Fruit fly (Drosophila melanogaster): Measurements from ENCODE around the gene CG31952.

The CG31952 gene

dm6 chr2L:3416527-3417304, at the start of gene CG31952:
TSS of gene CG31952 (plus strand) at chr2L:3416693.
- no peak for TF ChIP-seq Dll (optimal IDR thresholded peaks at IDR 0.05)
- no peak for TF ChIP-seq CG8478 (optimal IDR thresholded peaks at IDR 0.05)
- no peak for TF ChIP-seq usp (GFP tag; optimal IDR thresholded peaks at IDR 0.05)
- no peak for TF ChIP-seq EcR (GFP tag; optimal IDR thresholded peaks at IDR 0.05)
- TF ChIP-seq psq (optimal IDR thresholded peaks at IDR 0.05) = no peak
- no peak for TF ChIP-seq pan (optimal IDR thresholded peaks at IDR 0.05)

- TF ChIP-seq pan (optimal IDR thresholded peaks at IDR 0.05) (no peak), usp (GFP tag; optimal IDR thresholded peaks at IDR 0.05) (no peak)
Measured at dm6 chr2L:3368425-3368824, 48.1 kb upstream of the CG31952 start.

dm6 chr2L:3369083-3369653, 47.3 kb upstream of the CG31952 start:
- TF ChIP-seq usp (GFP tag; optimal IDR thresholded peaks at IDR 0.05) (no peak), psq (optimal IDR thresholded peaks at IDR 0.05) (no peak), EcR (GFP tag; optimal IDR thresholded peaks at IDR 0.05) (no peak), CG8478 (optimal IDR thresholded peaks at IDR 0.05) (no peak), pan (optimal IDR thresholded peaks at IDR 0.05) (no peak)

- TF ChIP-seq CG8478 (optimal IDR thresholded peaks at IDR 0.05) (no peak), psq (optimal IDR thresholded peaks at IDR 0.05) (no peak), pan (optimal IDR thresholded peaks at IDR 0.05) (no peak), usp (GFP tag; optimal IDR thresholded peaks at IDR 0.05) (no peak), Dll (optimal IDR thresholded peaks at IDR 0.05) (no peak), EcR (GFP tag; optimal IDR thresholded peaks at IDR 0.05) (no peak)
Measured at dm6 chr2L:3369822-3370221, 46.7 kb upstream of the CG31952 start.

dm6 chr2L:3370920-3371319, 45.6 kb upstream of the CG31952 start:
- TF ChIP-seq EcR (GFP tag; optimal IDR thresholded peaks at IDR 0.05) (no peak), psq (optimal IDR thresholded peaks at IDR 0.05) (no peak), Dll (optimal IDR thresholded peaks at IDR 0.05) (no peak), pan (optimal IDR thresholded peaks at IDR 0.05) (no peak), usp (GFP tag; optimal IDR thresholded peaks at IDR 0.05) (no peak), CG8478 (optimal IDR thresholded peaks at IDR 0.05) (no peak)

dm6 chr2L:3371340-3371739, 45.2 kb upstream of the CG31952 start:
- no peak for TF ChIP-seq CG8478 (optimal IDR thresholded peaks at IDR 0.05)
- TF ChIP-seq usp (GFP tag; optimal IDR thresholded peaks at IDR 0.05) = no peak
- TF ChIP-seq pan (optimal IDR thresholded peaks at IDR 0.05) = no peak
- TF ChIP-seq psq (optimal IDR thresholded peaks at IDR 0.05) = no peak
- TF ChIP-seq EcR (GFP tag; optimal IDR thresholded peaks at IDR 0.05) = no peak
- no peak for TF ChIP-seq Dll (optimal IDR thresholded peaks at IDR 0.05)

dm6 chr2L:3371776-3372383, 44.6 kb upstream of the CG31952 start:
- TF ChIP-seq psq (optimal IDR thresholded peaks at IDR 0.05) = no peak
- TF ChIP-seq EcR (GFP tag; optimal IDR thresholded peaks at IDR 0.05) = peak in 1 of 2 experiments; percentile 9
- TF ChIP-seq Dll (optimal IDR thresholded peaks at IDR 0.05) = no peak

dm6 chr2L:3372483-3372929, 44.0 kb upstream of the CG31952 start:
- no peak for TF ChIP-seq CG8478 (optimal IDR thresholded peaks at IDR 0.05)
- TF ChIP-seq EcR (GFP tag; optimal IDR thresholded peaks at IDR 0.05) = no peak
- TF ChIP-seq usp (GFP tag; optimal IDR thresholded peaks at IDR 0.05) = no peak
- no peak for TF ChIP-seq pan (optimal IDR thresholded peaks at IDR 0.05)
- no peak for TF ChIP-seq Dll (optimal IDR thresholded peaks at IDR 0.05)
- no peak for TF ChIP-seq psq (optimal IDR thresholded peaks at IDR 0.05)

dm6 chr2L:3373242-3373641, 43.3 kb upstream of the CG31952 start, which contains the start of gene GramD1B:
TSS of gene GramD1B (minus strand) at chr2L:3373372.
- TF ChIP-seq usp (GFP tag; optimal IDR thresholded peaks at IDR 0.05) (no peak), pan (optimal IDR thresholded peaks at IDR 0.05) (no peak), psq (optimal IDR thresholded peaks at IDR 0.05) (no peak), CG8478 (optimal IDR thresholded peaks at IDR 0.05) (no peak), Dll (optimal IDR thresholded peaks at IDR 0.05) (no peak), EcR (GFP tag; optimal IDR thresholded peaks at IDR 0.05) (no peak)

- TF ChIP-seq pan (optimal IDR thresholded peaks at IDR 0.05) (no peak), usp (GFP tag; optimal IDR thresholded peaks at IDR 0.05) (no peak), EcR (GFP tag; optimal IDR thresholded peaks at IDR 0.05) (no peak), CG8478 (optimal IDR thresholded peaks at IDR 0.05) (no peak), Dll (optimal IDR thresholded peaks at IDR 0.05) (no peak), psq (optimal IDR thresholded peaks at IDR 0.05) (no peak)
Measured at dm6 chr2L:3375611-3376010, 40.9 kb upstream of the CG31952 start, which contains the start of gene CG15412. TSS of gene CG15412 (minus strand) at chr2L:3375711.

dm6 chr2L:3376684-3377086, 39.8 kb upstream of the CG31952 start, which contains the start of the genes CG9662 and Ptpa:
TSS of gene CG9662 (minus strand) at chr2L:3376737.
TSS of gene Ptpa (plus strand) at chr2L:3377002.
- TF ChIP-seq EcR (GFP tag; optimal IDR thresholded peaks at IDR 0.05) (no peak), CG8478 (optimal IDR thresholded peaks at IDR 0.05) (no peak), psq (optimal IDR thresholded peaks at IDR 0.05) (no peak), Dll (optimal IDR thresholded peaks at IDR 0.05) (no peak), pan (optimal IDR thresholded peaks at IDR 0.05) (no peak), usp (GFP tag; optimal IDR thresholded peaks at IDR 0.05) (no peak)

dm6 chr2L:3387643-3388042, 28.9 kb upstream of the CG31952 start, which contains the start of gene Sfp23F:
TSS of gene Sfp23F (minus strand) at chr2L:3387743.
- no peak for TF ChIP-seq pan (optimal IDR thresholded peaks at IDR 0.05)
- TF ChIP-seq usp (GFP tag; optimal IDR thresholded peaks at IDR 0.05) = no peak
- no peak for TF ChIP-seq EcR (GFP tag; optimal IDR thresholded peaks at IDR 0.05)
- no peak for TF ChIP-seq psq (optimal IDR thresholded peaks at IDR 0.05)
- no peak for TF ChIP-seq CG8478 (optimal IDR thresholded peaks at IDR 0.05)
- no peak for TF ChIP-seq Dll (optimal IDR thresholded peaks at IDR 0.05)
